Worm (Caenorhabditis elegans) whole organism, dauer: ENCODE data around the gene sto-6.

Experiments used
- unc-62 ChIP-seq: sonication (generic microtip); optimal IDR thresholded peaks from 2 replicates; lab custom pipeline; 2017; ENCODE audit warnings: missing biosample characterization, missing genetic modification reagents, missing genetic modification characterization

sto-6 gene

ce11 chrX:11658331-11658730 lies 26.1 kb downstream of the sto-6 start, which contains the start of gene T04F8.3:
Gene T04F8.3, plus strand, starts transcription at chrX:11658631.
- TF ChIP-seq unc-62, result no peak

- TF ChIP-seq unc-62, result no peak
Measured at ce11 chrX:11661625-11662024, 29.4 kb downstream of the sto-6 start, which contains the start of gene sfxn-1.5. Gene sfxn-1.5, minus strand, starts transcription at chrX:11661660.

ce11 chrX:11662069-11662468 lies 29.9 kb downstream of the sto-6 start:
- no peak for TF ChIP-seq unc-62

ce11 chrX:11662557-11662956 lies 30.4 kb downstream of the sto-6 start:
- TF ChIP-seq unc-62, result no peak

- no peak for TF ChIP-seq unc-62
Measured at ce11 chrX:11664184-11664583, 32.0 kb downstream of the sto-6 start.

ce11 chrX:11665522-11666017 lies 33.4 kb downstream of the sto-6 start:
- no peak for TF ChIP-seq unc-62

ce11 chrX:11666545-11667177 lies 34.5 kb downstream of the sto-6 start, which contains the start of gene noca-2:
Gene noca-2, plus strand, starts transcription at chrX:11667127.
- no peak for TF ChIP-seq unc-62

- TF ChIP-seq unc-62, result no peak
Measured at ce11 chrX:11673063-11673759, 41.0 kb downstream of the sto-6 start.

- no peak for TF ChIP-seq unc-62
Measured at ce11 chrX:11675573-11675972, 43.4 kb downstream of the sto-6 start.

ce11 chrX:11679211-11679977 lies 47.2 kb downstream of the sto-6 start:
- TF ChIP-seq unc-62, result no peak

ce11 chrX:11680851-11681250 lies 48.6 kb downstream of the sto-6 start, which contains the start of gene T04F8.7:
Gene T04F8.7, minus strand, starts transcription at chrX:11680980.
- no peak for TF ChIP-seq unc-62

ce11 chrX:11684261-11684660 lies 52.1 kb downstream of the sto-6 start, which contains the start of gene hnd-1:
Gene hnd-1, plus strand, starts transcription at chrX:11684561.
- no peak for TF ChIP-seq unc-62
